Worm (Caenorhabditis elegans) whole organism, late embryonic: ENCODE data around the gene ptp-1.
A peak's percentile ranks its signal among the peaks of the same experiment; 100 is the strongest.

Source experiments
- C08G9.2 ChIP-seq: sonication (generic microtip); optimal IDR thresholded peaks from 2 replicates; lab custom pipeline; 2016; ENCODE audit warnings: mild to moderate bottlenecking, missing genetic modification characterization, moderate library complexity, missing compliant biosample characterization
- C38D4.7 ChIP-seq: fragments of 200-800 bp; sonication (Bioruptor generic); optimal IDR thresholded peaks from 2 replicates; lab custom pipeline; 2018; ENCODE audit warnings: mild to moderate bottlenecking, missing genetic modification characterization, moderate library complexity, missing compliant biosample characterization
- F13H6.1 ChIP-seq: sonication (generic microtip); optimal IDR thresholded peaks from 2 replicates; lab custom pipeline; 2016; ENCODE audit warnings: missing genetic modification characterization, missing compliant biosample characterization
- K09A11.1 ChIP-seq: sonication (generic microtip); optimal IDR thresholded peaks from 2 replicates; lab custom pipeline; 2017; ENCODE audit warnings: antibody characterized with exemption, mild to moderate bottlenecking, missing genetic modification characterization, missing compliant biosample characterization; ENCODE audit not compliant: insufficient read depth
- Y22D7AL.16 ChIP-seq: sonication (generic microtip); optimal IDR thresholded peaks from 2 replicates; lab custom pipeline; 2016; ENCODE audit warnings: missing genetic modification characterization, missing compliant biosample characterization
- ceh-14 ChIP-seq: sonication (generic microtip); optimal IDR thresholded peaks from 2 replicates; lab custom pipeline; 2016; ENCODE audit warnings: missing genotype, missing genetic modification characterization, missing compliant biosample characterization
- ceh-19 ChIP-seq: fragments of 200-800 bp; sonication (Bioruptor generic); optimal IDR thresholded peaks from 2 replicates; lab custom pipeline; 2018; ENCODE audit warnings: mild to moderate bottlenecking, missing genetic modification characterization, missing compliant biosample characterization
- ceh-2 ChIP-seq: sonication (generic microtip); optimal IDR thresholded peaks from 2 replicates; lab custom pipeline; 2016; ENCODE audit warnings: missing genotype, missing genetic modification characterization, missing compliant biosample characterization
- ceh-30 ChIP-seq: fragments of 150-350 bp; optimal IDR thresholded peaks from 2 replicates; lab custom pipeline; 2014; ENCODE audit warnings: missing biosample characterization, missing genetic modification characterization
- ceh-31 ChIP-seq: sonication (generic microtip); optimal IDR thresholded peaks from 2 replicates; lab custom pipeline; 2016; ENCODE audit warnings: missing genetic modification characterization, missing compliant biosample characterization
- ceh-34 ChIP-seq: sonication (generic microtip); optimal IDR thresholded peaks from 2 replicates; lab custom pipeline; 2016; ENCODE audit warnings: mild to moderate bottlenecking, missing genetic modification characterization, missing compliant biosample characterization
- ceh-45 ChIP-seq: fragments of 200-800 bp; sonication (Bioruptor generic); IDR thresholded peaks from 2 replicates; pipeline ENCODE4 v1.3.6; 2022; ENCODE audit warnings: missing genetic modification reagents, missing genetic modification characterization, missing compliant biosample characterization
- ceh-48 ChIP-seq: sonication (generic microtip); optimal IDR thresholded peaks from 2 replicates; lab custom pipeline; 2016; ENCODE audit warnings: missing genetic modification characterization, inconsistent platforms, missing compliant biosample characterization
- ceh-6 ChIP-seq: fragments of 200-800 bp; sonication (Bioruptor generic); optimal IDR thresholded peaks from 2 replicates; lab custom pipeline; 2018; ENCODE audit warnings: mild to moderate bottlenecking, missing genetic modification characterization, missing compliant biosample characterization
- ceh-9 ChIP-seq: sonication (generic microtip); optimal IDR thresholded peaks from 2 replicates; lab custom pipeline; 2016; ENCODE audit warnings: mild to moderate bottlenecking, missing genetic modification characterization, inconsistent platforms, missing compliant biosample characterization
- che-1 ChIP-seq: sonication (generic microtip); optimal IDR thresholded peaks from 2 replicates; lab custom pipeline; 2016; ENCODE audit warnings: mild to moderate bottlenecking, missing genetic modification characterization, missing compliant biosample characterization
- elt-2 ChIP-seq: sonication (generic microtip); optimal IDR thresholded peaks from 2 replicates; lab custom pipeline; 2016; ENCODE audit warnings: missing genetic modification reagents, missing genetic modification characterization, missing compliant biosample characterization
- elt-4 ChIP-seq: sonication (generic microtip); optimal IDR thresholded peaks from 2 replicates; lab custom pipeline; 2016; ENCODE audit warnings: missing genetic modification characterization, missing compliant biosample characterization
- fax-1 ChIP-seq: sonication (generic microtip); optimal IDR thresholded peaks from 2 replicates; lab custom pipeline; 2016; ENCODE audit warnings: missing genotype, missing genetic modification characterization, missing compliant biosample characterization
- fkh-10 ChIP-seq: fragments of 150-350 bp; optimal IDR thresholded peaks from 2 replicates; lab custom pipeline; 2014; ENCODE audit warnings: missing biosample characterization, missing genetic modification reagents, missing genetic modification characterization
- hlh-13 ChIP-seq: fragments of 200-800 bp; sonication (Bioruptor generic); optimal IDR thresholded peaks from 2 replicates; lab custom pipeline; 2018; ENCODE audit warnings: mild to moderate bottlenecking, missing genetic modification characterization, missing compliant biosample characterization
- hlh-6 ChIP-seq: sonication (generic microtip); optimal IDR thresholded peaks from 2 replicates; lab custom pipeline; 2016; ENCODE audit warnings: missing genotype, missing genetic modification characterization, missing compliant biosample characterization
- hlh-8 ChIP-seq: sonication (generic microtip); optimal IDR thresholded peaks from 2 replicates; lab custom pipeline; 2016; ENCODE audit warnings: missing genotype, missing genetic modification characterization, missing compliant biosample characterization
- lin-11 ChIP-seq: fragments of 200-800 bp; sonication (Bioruptor generic); optimal IDR thresholded peaks from 2 replicates; lab custom pipeline; 2018; ENCODE audit warnings: mild to moderate bottlenecking, missing genetic modification characterization, missing compliant biosample characterization
- nfya-1 ChIP-seq: sonication (generic microtip); optimal IDR thresholded peaks from 2 replicates; lab custom pipeline; 2017; ENCODE audit warnings: missing genetic modification characterization, mild to moderate bottlenecking, missing compliant biosample characterization, antibody characterized with exemption, moderate library complexity
- nhr-11 ChIP-seq: fragments of 150-350 bp; optimal IDR thresholded peaks from 2 replicates; lab custom pipeline; 2014; ENCODE audit warnings: missing biosample characterization, missing genetic modification characterization
- npax-4 ChIP-seq: sonication (generic microtip); optimal IDR thresholded peaks from 2 replicates; lab custom pipeline; 2016; ENCODE audit warnings: missing genetic modification characterization, missing compliant biosample characterization
- pat-9 ChIP-seq: fragments of 200-800 bp; sonication (Bioruptor generic); optimal IDR thresholded peaks from 2 replicates; lab custom pipeline; 2018; ENCODE audit warnings: mild to moderate bottlenecking, missing genetic modification characterization, moderate library complexity, missing compliant biosample characterization
- pax-1 ChIP-seq: fragments of 150-350 bp; optimal IDR thresholded peaks from 2 replicates; lab custom pipeline; 2014; ENCODE audit warnings: missing biosample characterization, missing genetic modification characterization
- pha-4 ChIP-seq: fragments of 150-350 bp; optimal IDR thresholded peaks from 2 replicates; lab custom pipeline; 2018; ENCODE audit warnings: missing biosample characterization, missing genetic modification reagents, missing genetic modification characterization
- tbx-2 ChIP-seq: sonication (generic microtip); optimal IDR thresholded peaks from 2 replicates; lab custom pipeline; 2016; ENCODE audit warnings: missing genetic modification characterization, missing compliant biosample characterization
- tbx-7 ChIP-seq: sonication (generic microtip); optimal IDR thresholded peaks from 2 replicates; lab custom pipeline; 2016; ENCODE audit warnings: missing genotype, missing genetic modification characterization, missing compliant biosample characterization
- unc-42 ChIP-seq: sonication (generic microtip); optimal IDR thresholded peaks from 2 replicates; lab custom pipeline; 2016; ENCODE audit warnings: missing genotype, missing genetic modification characterization, missing compliant biosample characterization
- unc-86 ChIP-seq: sonication (generic microtip); optimal IDR thresholded peaks from 2 replicates; lab custom pipeline; 2016; ENCODE audit warnings: missing genetic modification characterization, missing compliant biosample characterization
- zip-5 ChIP-seq: sonication (generic microtip); optimal IDR thresholded peaks from 2 replicates; lab custom pipeline; 2016; ENCODE audit warnings: missing genetic modification characterization, missing compliant biosample characterization

The ptp-1 gene

DNA sequence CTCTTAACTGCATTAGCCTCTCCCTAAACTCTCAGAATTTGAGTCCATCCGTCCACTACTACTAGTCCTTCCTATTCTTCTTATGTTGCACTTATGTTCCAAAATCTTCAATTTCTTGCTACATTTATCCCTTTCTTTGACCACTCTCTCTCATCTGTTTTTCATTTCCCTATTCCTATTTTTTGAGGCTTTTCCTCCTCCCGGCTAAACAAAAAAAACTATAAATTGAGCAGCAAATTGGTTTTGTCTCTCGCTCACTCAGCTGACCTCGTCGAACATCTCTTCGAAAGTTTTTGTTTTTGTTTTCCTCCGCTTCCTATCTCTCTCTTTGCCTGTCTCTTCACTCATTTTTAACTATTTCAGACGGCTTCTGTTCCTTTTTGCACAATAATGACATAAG is at the start of gene ptp-1:
ptp-1 (plus strand) TSS at position 358 of the 400 bp plus-strand sequence.
- TF ChIP-seq ceh-30 (tag; lab: Kevin White, UChicago) (no peak), unc-42 (tag; lab: Kevin White, UChicago) (peak; percentile 30)

DNA sequence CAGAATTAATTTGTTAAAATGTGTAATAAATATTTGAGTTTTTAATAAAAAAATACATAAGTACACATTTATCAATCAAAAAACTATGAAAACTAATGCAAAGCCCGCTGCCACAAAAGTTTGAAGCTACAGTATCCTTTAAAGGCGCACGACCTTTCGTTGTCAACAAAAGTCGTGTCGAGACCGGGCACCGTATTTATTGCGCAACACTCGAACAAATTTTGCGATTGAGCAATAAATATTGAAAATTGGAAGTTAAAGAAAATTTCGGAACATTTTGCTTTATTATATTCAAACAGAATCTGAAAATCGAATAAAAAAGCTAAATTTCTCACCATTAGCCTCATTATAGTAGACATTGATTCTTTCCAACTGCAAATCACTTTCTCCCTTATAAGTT is 49.4 kb upstream of the ptp-1 start:
- no peak for TF ChIP-seq hlh-8 (tag; lab: Kevin White, UChicago)
- TF ChIP-seq ceh-30 (tag; lab: Kevin White, UChicago), result no peak
- TF ChIP-seq K09A11.1 (tag; lab: Kevin White, UChicago), result no peak
- no peak for TF ChIP-seq ceh-9

DNA sequence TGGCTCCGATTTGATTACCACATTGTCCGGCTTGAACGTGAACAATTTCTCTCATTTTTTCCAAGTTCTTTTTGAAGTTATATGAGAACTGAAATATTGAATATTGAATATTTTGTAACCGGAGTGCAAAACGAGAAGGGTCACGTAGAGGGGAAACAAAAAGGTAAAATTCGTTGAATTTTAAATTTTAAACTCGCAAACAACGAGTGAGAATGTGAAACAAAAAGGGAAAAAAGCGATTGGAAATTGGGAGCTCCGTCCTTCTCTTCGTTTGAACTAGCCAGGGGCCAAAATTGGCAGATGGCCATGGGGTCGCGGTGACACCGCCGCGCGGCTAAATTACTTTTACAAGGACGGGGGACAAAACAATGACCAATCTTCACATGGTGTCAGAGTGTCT is 49.0 kb upstream of the ptp-1 start, which contains the start of gene ben-1:
ben-1 (minus strand) TSS at position 101 of the 400 bp plus-strand sequence.
- TF ChIP-seq C08G9.2 (no peak), C38D4.7 (no peak), ceh-45 (GFP tag; lab: Robert Waterston, UW) (no peak), tbx-2 (tag; lab: Kevin White, UChicago) (no peak), ceh-2 (tag; lab: Kevin White, UChicago) (no peak), npax-4 (no peak), hlh-6 (tag; lab: Kevin White, UChicago) (no peak), unc-86 (tag; lab: Kevin White, UChicago) (no peak), lin-11 (no peak), ceh-6 (no peak), fkh-10 (GFP tag; lab: Kevin White, UChicago) (no peak), ceh-14 (tag; lab: Kevin White, UChicago) (no peak), Y22D7AL.16 (no peak), pha-4 (tag; lab: Kevin White, UChicago) (no peak), pax-1 (no peak)

DNA sequence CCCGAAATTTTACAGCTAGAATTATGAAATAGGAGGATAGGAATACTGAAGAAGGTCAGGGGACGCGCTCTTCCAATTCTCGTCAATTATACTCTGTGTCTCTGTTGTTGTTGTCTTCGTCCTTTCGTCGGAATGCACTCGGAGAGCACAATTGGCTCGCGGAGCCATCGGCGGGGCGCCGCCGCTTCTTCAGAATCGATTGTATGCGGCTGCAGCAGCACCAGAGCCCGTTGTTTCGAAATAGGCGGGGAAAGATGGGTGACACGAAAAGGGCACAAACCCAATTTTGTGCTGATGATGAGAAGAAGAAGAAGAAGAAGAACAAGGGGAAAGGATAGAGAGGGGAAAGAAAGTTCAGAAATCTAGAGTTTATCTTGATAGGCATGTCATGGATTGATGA is 48.4 kb upstream of the ptp-1 start:
- no peak for TF ChIP-seq che-1 (tag; lab: Kevin White, UChicago)
- TF ChIP-seq hlh-13 (GFP tag; lab: Kevin White, UChicago), result no peak
- TF ChIP-seq ceh-48, result peak; percentile 58
- TF ChIP-seq ceh-19, result no peak
- TF ChIP-seq unc-42 (tag; lab: Kevin White, UChicago), result peak; percentile 73
- no peak for TF ChIP-seq nhr-11 (tag; lab: Kevin White, UChicago)
- no peak for TF ChIP-seq elt-2 (tag; lab: Kevin White, UChicago)
- no peak for TF ChIP-seq tbx-2 (tag; lab: Kevin White, UChicago)
- no peak for TF ChIP-seq F13H6.1
- TF ChIP-seq K09A11.1 (tag; lab: Kevin White, UChicago), result no peak
- no peak for TF ChIP-seq zip-5 (tag; lab: Kevin White, UChicago)
- TF ChIP-seq elt-4 (tag; lab: Kevin White, UChicago), result no peak
- TF ChIP-seq pat-9 (tag; lab: Kevin White, UChicago), result no peak
- TF ChIP-seq fax-1 (tag; lab: Kevin White, UChicago), result no peak
- peak; percentile 23 for TF ChIP-seq nfya-1 (tag; lab: Kevin White, UChicago)
- no peak for TF ChIP-seq tbx-7 (tag; lab: Kevin White, UChicago)
- peak; percentile 55 for TF ChIP-seq ceh-31

DNA sequence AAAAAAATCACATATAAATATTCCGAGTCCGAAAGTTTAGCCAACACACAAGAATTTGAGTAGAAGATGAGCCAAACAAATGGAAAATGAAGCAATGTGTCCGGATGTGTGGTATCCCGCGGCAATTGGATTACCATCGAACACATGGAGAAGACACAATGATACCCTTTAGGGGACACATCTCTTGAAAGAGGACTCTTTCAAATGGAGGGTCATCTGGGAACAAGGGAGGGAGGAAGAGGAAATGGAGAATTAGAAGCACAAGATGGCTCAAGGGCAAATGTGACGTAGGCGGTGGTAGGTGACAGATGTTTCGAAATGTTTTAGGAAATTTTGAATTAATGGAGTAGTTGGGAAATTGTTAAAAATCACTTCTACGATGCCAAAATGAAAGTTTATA is 47.5 kb upstream of the ptp-1 start:
- TF ChIP-seq unc-42 (tag; lab: Kevin White, UChicago) (peak; percentile 92), lin-11 (no peak), ceh-31 (peak; percentile 67), fkh-10 (GFP tag; lab: Kevin White, UChicago) (peak; percentile 23), ceh-30 (tag; lab: Kevin White, UChicago) (no peak), ceh-34 (tag; lab: Kevin White, UChicago) (peak; percentile 7)
